Worm (Caenorhabditis elegans) whole organism, L4 larva: ENCODE data around the gene M02F4.2.

Experiments used
- D1046.2 ChIP-seq: fragments of 200-800 bp; sonication (Bioruptor generic); IDR thresholded peaks from 2 replicates; pipeline ENCODE4 v1.3.6; 2022; ENCODE audit warnings: missing genetic modification characterization, missing compliant biosample characterization
- F37D6.2 ChIP-seq: sonication (generic microtip); optimal IDR thresholded peaks from 2 replicates; lab custom pipeline; 2016; ENCODE audit warnings: mild to moderate bottlenecking, missing genetic modification characterization, missing compliant biosample characterization
- T20F7.1 ChIP-seq: fragments of 200-800 bp; sonication (Bioruptor generic); optimal IDR thresholded peaks from 2 replicates; lab custom pipeline; 2018; ENCODE audit warnings: mild to moderate bottlenecking, missing genetic modification characterization, missing compliant biosample characterization
- T26A8.4 ChIP-seq: fragments of 200-800 bp; sonication (Bioruptor generic); IDR thresholded peaks from 2 replicates; pipeline ENCODE4 v1.3.6; 2022; ENCODE audit warnings: missing genetic modification characterization, missing compliant biosample characterization
- Y5F2A.4 ChIP-seq: fragments of 200-800 bp; sonication (Bioruptor generic); optimal IDR thresholded peaks from 2 replicates; lab custom pipeline; 2018; ENCODE audit warnings: mild to moderate bottlenecking, missing genetic modification characterization, missing compliant biosample characterization
- Y75B8A.6 ChIP-seq: fragments of 200-800 bp; sonication (Bioruptor generic); IDR thresholded peaks from 2 replicates; pipeline ENCODE4 v1.3.6; 2022; ENCODE audit warnings: missing genetic modification reagents, missing genetic modification characterization, missing compliant biosample characterization
- ZK337.2 ChIP-seq: fragments of 200-800 bp; sonication (Bioruptor generic); IDR thresholded peaks from 2 replicates; pipeline ENCODE4 v1.3.6; 2022; ENCODE audit warnings: missing genetic modification reagents, missing genetic modification characterization, missing compliant biosample characterization
- aha-1 ChIP-seq: fragments of 150-350 bp; peaks from one replicate; lab custom pipeline; 2014; ENCODE audit warnings: missing biosample characterization, missing genetic modification characterization
- ceh-62 ChIP-seq: sonication (generic microtip); optimal IDR thresholded peaks from 2 replicates; lab custom pipeline; 2017; ENCODE audit warnings: missing biosample characterization, missing genetic modification characterization
- cey-2 ChIP-seq: sonication (generic microtip); optimal IDR thresholded peaks from 3 replicates; lab custom pipeline; 2017; ENCODE audit warnings: missing genetic modification characterization, mild to moderate bottlenecking, missing compliant biosample characterization, antibody characterized with exemption, borderline replicate concordance; ENCODE audit not compliant: insufficient read depth
- ctbp-1 ChIP-seq: fragments of 200-800 bp; sonication (Bioruptor generic); IDR thresholded peaks from 2 replicates; pipeline ENCODE4 v1.3.6; 2022; ENCODE audit warnings: missing genetic modification reagents, missing genetic modification characterization, missing compliant biosample characterization
- daf-19 ChIP-seq: fragments of 200-800 bp; sonication (Bioruptor generic); conservative IDR thresholded peaks from 2 replicates; pipeline ENCODE4 v1.3.6; 2022; ENCODE audit warnings: missing genetic modification characterization, missing compliant biosample characterization
- dve-1 ChIP-seq: sonication (generic microtip); optimal IDR thresholded peaks from 2 replicates; lab custom pipeline; 2017; ENCODE audit warnings: antibody characterized with exemption, mild to moderate bottlenecking, missing genetic modification characterization, missing compliant biosample characterization; ENCODE audit not compliant: insufficient read depth
- fkh-10 ChIP-seq: fragments of 150-350 bp; optimal IDR thresholded peaks from 2 replicates; lab custom pipeline; 2014; ENCODE audit warnings: missing biosample characterization, missing genetic modification reagents, missing genetic modification characterization
- fos-1 ChIP-seq: fragments of 150-350 bp; optimal IDR thresholded peaks from 2 replicates; lab custom pipeline; 2014; ENCODE audit warnings: missing biosample characterization, missing genetic modification characterization
- hif-1 ChIP-seq, 2 experiments: sonication (generic microtip); optimal IDR thresholded peaks; 2 replicates each; lab custom pipeline; 2016 to 2017; ENCODE audit warnings: missing compliant biosample characterization in 2 of 2, missing genetic modification characterization in 2 of 2, missing genetic modification reagents in 2 of 2, missing genotype in 2 of 2, mild to moderate bottlenecking in 1 of 2
- hlh-30 ChIP-seq: sonication (generic microtip); optimal IDR thresholded peaks from 2 replicates; lab custom pipeline; 2017; ENCODE audit warnings: antibody characterized with exemption, mild to moderate bottlenecking, missing genetic modification characterization, missing compliant biosample characterization; ENCODE audit not compliant: insufficient read depth
- hmg-1.1 ChIP-seq: fragments of 200-800 bp; sonication (Bioruptor generic); IDR thresholded peaks from 2 replicates; pipeline ENCODE4 v1.3.6; 2022; ENCODE audit warnings: missing genetic modification reagents, missing genetic modification characterization, missing compliant biosample characterization
- jun-1 ChIP-seq: fragments of 150-350 bp; optimal IDR thresholded peaks from 2 replicates; lab custom pipeline; 2014; ENCODE audit warnings: missing biosample characterization, missing genetic modification reagents, missing genetic modification characterization
- lim-7 ChIP-seq: fragments of 200-800 bp; sonication (Bioruptor generic); IDR thresholded peaks from 2 replicates; pipeline ENCODE4 v1.3.6; 2022; ENCODE audit warnings: missing genetic modification characterization, missing compliant biosample characterization
- lin-1 ChIP-seq: fragments of 200-800 bp; sonication (Bioruptor generic); IDR thresholded peaks from 2 replicates; pipeline ENCODE4 v1.3.6; 2022; ENCODE audit warnings: missing genetic modification reagents, missing genetic modification characterization, missing compliant biosample characterization
- lin-13 ChIP-seq: fragments of 150-350 bp; optimal IDR thresholded peaks from 2 replicates; lab custom pipeline; 2014; ENCODE audit warnings: missing biosample characterization, missing genetic modification reagents, missing genetic modification characterization
- lir-3 ChIP-seq: sonication (generic microtip); optimal IDR thresholded peaks from 2 replicates; lab custom pipeline; 2016; ENCODE audit warnings: mild to moderate bottlenecking, missing genetic modification characterization, missing compliant biosample characterization
- lsy-2 ChIP-seq, 2 experiments: fragments of 150-350 bp in 1 of 2; sonication (generic microtip) in 1 of 2; optimal IDR thresholded peaks; 2 replicates each; lab custom pipeline; 2014 to 2017; ENCODE audit warnings: missing biosample characterization in 2 of 2, missing genetic modification characterization in 2 of 2
- madf-9 ChIP-seq: fragments of 200-800 bp; sonication (Bioruptor generic); conservative IDR thresholded peaks from 2 replicates; pipeline ENCODE4 v1.3.6; 2022; ENCODE audit warnings: missing genetic modification reagents, missing genetic modification characterization, missing compliant biosample characterization
- mdl-1 ChIP-seq, 2 experiments: fragments of 150-350 bp in 1 of 2; sonication (generic microtip) in 1 of 2; optimal IDR thresholded peaks; 2 replicates each; lab custom pipeline; 2014 to 2017; ENCODE audit warnings: missing biosample characterization in 2 of 2, missing genetic modification characterization in 2 of 2
- mdt-29 ChIP-seq: fragments of 200-800 bp; sonication (Bioruptor generic); IDR thresholded peaks from 2 replicates; pipeline ENCODE4 v1.3.6; 2022; ENCODE audit warnings: missing genetic modification reagents, missing genetic modification characterization, missing compliant biosample characterization
- mep-1 ChIP-seq: fragments of 150-350 bp; sonication (generic microtip); optimal IDR thresholded peaks from 3 replicates; lab custom pipeline; 2014; ENCODE audit warnings: missing biosample characterization, missing genetic modification characterization
- nhr-111 ChIP-seq: fragments of 200-800 bp; sonication (Bioruptor generic); optimal IDR thresholded peaks from 2 replicates; lab custom pipeline; 2018; ENCODE audit warnings: mild to moderate bottlenecking, missing genetic modification characterization, missing compliant biosample characterization
- nhr-28 ChIP-seq: fragments of 150-350 bp; optimal IDR thresholded peaks from 2 replicates; lab custom pipeline; 2014; ENCODE audit warnings: missing biosample characterization, missing genetic modification characterization
- nhr-48 ChIP-seq: sonication (generic microtip); optimal IDR thresholded peaks from 2 replicates; lab custom pipeline; 2016; ENCODE audit warnings: mild to moderate bottlenecking, missing genetic modification characterization, missing compliant biosample characterization
- nhr-6 ChIP-seq: fragments of 150-350 bp; optimal IDR thresholded peaks from 2 replicates; lab custom pipeline; 2014; ENCODE audit warnings: missing biosample characterization, missing genetic modification characterization
- pha-4 ChIP-seq, 2 experiments: fragments of 150-350 bp in 1 of 2; fragments of 200-800 bp in 1 of 2; sonication (Bioruptor generic) in 1 of 2; IDR thresholded peaks in 1 of 2; optimal IDR thresholded peaks in 1 of 2; 2 replicates each; pipeline versions ENCODE4 v1.3.6 to Lab custom; 2014 to 2022; ENCODE audit warnings: missing genetic modification characterization in 2 of 2, missing genetic modification reagents in 2 of 2, missing biosample characterization in 1 of 2, missing compliant biosample characterization in 1 of 2
- php-3 ChIP-seq: fragments of 200-800 bp; sonication (Bioruptor generic); IDR thresholded peaks from 2 replicates; pipeline ENCODE4 v1.3.6; 2022; ENCODE audit warnings: missing genetic modification reagents, missing genetic modification characterization, missing compliant biosample characterization
- rbr-2 ChIP-seq: sonication (generic microtip); optimal IDR thresholded peaks from 2 replicates; lab custom pipeline; 2016; ENCODE audit warnings: missing genotype, missing genetic modification characterization, missing compliant biosample characterization
- sdz-12 ChIP-seq: fragments of 200-800 bp; sonication (Bioruptor generic); optimal IDR thresholded peaks from 2 replicates; lab custom pipeline; 2018; ENCODE audit warnings: mild to moderate bottlenecking, missing genetic modification characterization, missing compliant biosample characterization
- skn-1 ChIP-seq: fragments of 150-350 bp; optimal IDR thresholded peaks from 2 replicates; lab custom pipeline; 2014; ENCODE audit warnings: missing biosample characterization, missing genetic modification characterization
- snpc-1.2 ChIP-seq: fragments of 200-800 bp; sonication (Bioruptor generic); IDR thresholded peaks from 2 replicates; pipeline ENCODE4 v1.3.6; 2022; ENCODE audit warnings: missing genetic modification reagents, missing genetic modification characterization, missing compliant biosample characterization
- spr-3 ChIP-seq: fragments of 200-800 bp; sonication (Bioruptor generic); optimal IDR thresholded peaks from 2 replicates; lab custom pipeline; 2018; ENCODE audit warnings: mild to moderate bottlenecking, missing genetic modification characterization, missing compliant biosample characterization
- tra-1 ChIP-seq: fragments of 200-800 bp; sonication (Bioruptor generic); IDR thresholded peaks from 2 replicates; pipeline ENCODE4 v1.3.6; 2022; ENCODE audit warnings: missing genetic modification reagents, missing genetic modification characterization, missing compliant biosample characterization
- unc-130 ChIP-seq: sonication (generic microtip); optimal IDR thresholded peaks from 2 replicates; lab custom pipeline; 2016; ENCODE audit warnings: missing genetic modification reagents, missing genetic modification characterization, missing compliant biosample characterization
- unc-62 ChIP-seq, 3 experiments: fragments of 150-350 bp in 1 of 3; sonication (generic microtip); optimal IDR thresholded peaks in 2 of 3; peaks in 1 of 3; 1 replicate in 1 of 3; 2 replicates in 2 of 3; lab custom pipeline; 2014 to 2017; ENCODE audit warnings: missing biosample characterization in 3 of 3, missing genetic modification characterization in 3 of 3, missing genetic modification reagents in 3 of 3, missing genotype in 1 of 3
- vab-7 ChIP-seq: fragments of 200-800 bp; sonication (Bioruptor generic); IDR thresholded peaks from 2 replicates; pipeline ENCODE4 v1.3.6; 2022; ENCODE audit warnings: missing genetic modification reagents, missing genetic modification characterization, missing compliant biosample characterization
- zag-1 ChIP-seq: fragments of 150-350 bp; optimal IDR thresholded peaks from 2 replicates; lab custom pipeline; 2014; ENCODE audit warnings: missing biosample characterization, missing genetic modification characterization
- zip-11 ChIP-seq: fragments of 200-800 bp; sonication (Bioruptor generic); IDR thresholded peaks from 2 replicates; pipeline ENCODE4 v1.3.6; 2022; ENCODE audit warnings: missing genetic modification characterization, missing compliant biosample characterization

M02F4.2 gene

DNA sequence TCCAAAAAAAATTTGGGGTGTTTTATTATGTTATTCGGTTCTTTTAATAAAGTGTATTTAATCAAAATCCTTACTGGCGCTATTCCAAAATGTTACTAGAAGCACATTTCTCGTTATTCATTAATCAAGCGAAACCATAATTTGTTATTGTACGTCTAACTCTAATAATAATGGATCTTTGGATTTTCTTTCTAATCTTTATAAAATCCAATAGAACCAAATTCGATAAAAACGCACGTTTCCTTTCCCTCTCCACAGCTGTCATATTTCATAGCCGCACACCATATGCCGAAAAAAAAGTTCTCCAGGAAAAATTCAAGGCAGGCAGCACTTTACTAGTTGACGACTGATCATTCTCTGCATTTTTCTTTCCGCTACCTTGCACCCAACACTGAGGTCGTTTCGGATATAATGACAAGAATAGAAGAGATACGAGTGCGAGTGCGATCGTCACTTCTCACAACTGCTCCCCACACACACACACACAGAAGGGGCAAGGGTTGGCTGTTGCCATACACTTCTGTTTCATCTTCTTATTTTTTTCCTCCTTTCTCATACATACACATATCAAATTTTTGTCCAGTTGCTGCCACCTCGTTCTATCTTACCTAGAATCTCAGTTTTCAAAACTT is 10.4 kb downstream of the M02F4.2 start (continued):
- TF ChIP-seq zag-1 (tag; lab: Kevin White, UChicago), result no peak
- no peak for TF ChIP-seq vab-7
- TF ChIP-seq snpc-1.2 (GFP tag; lab: Robert Waterston, UW), result no peak
- no peak for TF ChIP-seq dve-1

DNA sequence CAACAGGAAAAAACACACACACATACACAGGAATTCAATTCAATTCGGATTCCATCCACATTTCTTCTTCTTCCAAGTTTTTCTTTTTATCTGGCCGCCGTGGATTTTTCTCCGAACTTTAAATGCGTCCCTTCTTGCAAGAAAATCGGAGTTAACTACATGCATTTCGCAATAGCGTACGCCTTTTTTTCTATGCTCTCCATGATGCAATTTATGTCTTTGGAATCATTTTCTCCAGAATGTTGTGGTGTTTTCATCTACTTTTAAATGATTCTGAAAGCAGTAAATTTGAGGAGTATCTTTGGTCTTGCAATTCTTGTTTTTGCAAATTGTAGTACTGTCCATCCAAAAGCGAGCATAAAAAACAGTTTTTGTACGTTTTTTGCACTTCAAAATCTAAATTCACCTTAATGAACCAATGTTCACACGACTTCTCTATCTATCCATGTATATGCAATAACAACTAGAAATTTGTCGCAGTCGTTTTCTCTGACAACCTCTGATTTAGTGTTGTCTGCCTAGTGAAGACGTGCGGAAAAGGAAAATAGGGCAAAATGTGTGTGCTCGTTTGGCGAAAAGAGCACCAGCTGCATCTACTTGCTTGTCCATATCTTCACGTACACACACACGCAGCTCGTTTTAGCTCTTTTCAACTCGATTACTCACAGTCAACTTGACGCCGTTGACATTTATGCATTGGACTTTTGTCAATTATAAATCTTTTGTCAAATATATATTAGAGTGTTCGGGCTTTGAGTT is 11.6 kb downstream of the M02F4.2 start:
- TF ChIP-seq madf-9 (no peak), unc-130 (no peak), lsy-2 (tag; optimal IDR thresholded peaks at IDR 0.05; lab: Kevin White, UChicago) (peak in 1 of 2 experiments; percentile 34), ZK337.2 (GFP tag; lab: Robert Waterston, UW) (no peak), nhr-111 (no peak), nhr-48 (tag; lab: Kevin White, UChicago) (no peak), Y75B8A.6 (no peak), F37D6.2 (tag; lab: Kevin White, UChicago) (no peak), hlh-30 (tag; lab: Kevin White, UChicago) (no peak), ceh-62 (no peak), fkh-10 (GFP tag; lab: Kevin White, UChicago) (no peak), spr-3 (no peak), lin-1 (GFP tag; lab: Robert Waterston, UW) (no peak), cey-2 (tag; lab: Kevin White, UChicago) (no peak), aha-1 (tag; lab: Kevin White, UChicago) (peak; percentile 100), pha-4 (GFP tag; IDR thresholded peaks at IDR 0.05; lab: Robert Waterston, UW) (no peak), pha-4 (tag; optimal IDR thresholded peaks at IDR 0.05; lab: Kevin White, UChicago) (no peak), hmg-1.1 (0 out of 2 replicates have a peak, but pooled peaks have one; percentile 18), nhr-6 (no peak), zip-11 (GFP tag; lab: Robert Waterston, UW) (no peak), ctbp-1 (GFP tag; lab: Robert Waterston, UW) (no peak), D1046.2 (GFP tag; lab: Robert Waterston, UW) (no peak), daf-19 (GFP tag; lab: Robert Waterston, UW) (no peak), nhr-28 (tag; lab: Kevin White, UChicago) (no peak), hif-1 (tag; optimal IDR thresholded peaks at IDR 0.05; lab: Kevin White, UChicago) (peak in 1 of 2 experiments; percentile 97), fos-1 (tag; lab: Kevin White, UChicago) (no peak), lir-3 (tag; lab: Kevin White, UChicago) (no peak), jun-1 (tag; lab: Kevin White, UChicago) (no peak), sdz-12 (GFP tag; lab: Kevin White, UChicago) (no peak), unc-62 (GFP tag; optimal IDR thresholded peaks at IDR 0.05 in 1 of 2; lab: Kevin White, UChicago) (no peak), unc-62 (tag; optimal IDR thresholded peaks at IDR 0.05; lab: Kevin White, UChicago) (no peak), mdl-1 (tag; optimal IDR thresholded peaks at IDR 0.05; lab: Kevin White, UChicago) (no peak), Y5F2A.4 (GFP tag; lab: Kevin White, UChicago) (no peak), T20F7.1 (no peak), php-3 (GFP tag; lab: Robert Waterston, UW) (no peak), T26A8.4 (GFP tag; lab: Robert Waterston, UW) (no peak), mep-1 (tag; lab: Kevin White, UChicago) (peak; percentile 30), lin-13 (no peak), mdt-29 (GFP tag; lab: Robert Waterston, UW) (no peak), vab-7 (no peak), skn-1 (tag; lab: Kevin White, UChicago) (no peak), rbr-2 (no peak), lim-7 (GFP tag; lab: Robert Waterston, UW) (no peak), tra-1 (GFP tag; lab: Robert Waterston, UW) (0 out of 2 replicates have a peak, but pooled peaks have one; percentile 14)
- TF ChIP-seq, all 104 proteins: peak for 6
